Worm (Caenorhabditis elegans) whole organism, young adult: ENCODE data around the gene oxi-1.

Experiments
- B0019.2 ChIP-seq: fragments of 200-800 bp; sonication (Bioruptor generic); conservative IDR thresholded peaks from 2 replicates; pipeline ENCODE4 v1.3.6; 2022; ENCODE audit warnings: missing genetic modification reagents, missing genetic modification characterization, missing compliant biosample characterization
- akir-1 ChIP-seq: fragments of 200-800 bp; sonication (Bioruptor generic); optimal IDR thresholded peaks from 2 replicates; lab custom pipeline; 2018; ENCODE audit warnings: mild to moderate bottlenecking, missing genetic modification characterization, moderate library complexity, missing compliant biosample characterization
- egrh-3 ChIP-seq: fragments of 200-800 bp; sonication (Bioruptor generic); IDR thresholded peaks from 2 replicates; pipeline ENCODE4 v1.3.6; 2022; ENCODE audit warnings: missing genetic modification reagents, missing genetic modification characterization, missing compliant biosample characterization
- ekl-4 ChIP-seq: fragments of 200-800 bp; sonication (Bioruptor generic); IDR thresholded peaks from 2 replicates; pipeline ENCODE4 v1.3.6; 2022; ENCODE audit warnings: missing genetic modification reagents, missing genetic modification characterization, missing compliant biosample characterization
- pbrm-1 ChIP-seq: fragments of 200-800 bp; sonication (Bioruptor generic); IDR thresholded peaks from 2 replicates; pipeline ENCODE4 v1.3.6; 2022; ENCODE audit warnings: missing genetic modification reagents, missing genetic modification characterization, missing compliant biosample characterization
- rcor-1 ChIP-seq: fragments of 200-800 bp; sonication (Bioruptor generic); IDR thresholded peaks from 2 replicates; pipeline ENCODE4 v1.3.6; 2022; ENCODE audit warnings: missing genetic modification reagents, missing genetic modification characterization, missing compliant biosample characterization

ce11 chrIII:10855398-10855880, 2.6 kb upstream of the oxi-1 start, which contains the start of gene Y39A1C.1:
- TF ChIP-seq pbrm-1 (GFP tag; lab: Robert Waterston, UW) (no peak), rcor-1 (GFP tag; lab: Robert Waterston, UW) (no peak), egrh-3 (GFP tag; lab: Robert Waterston, UW) (no peak), B0019.2 (GFP tag; lab: Robert Waterston, UW) (no peak), akir-1 (GFP tag; lab: Kevin White, UChicago) (no peak), ekl-4 (GFP tag; lab: Robert Waterston, UW) (no peak)
